Worm (Caenorhabditis elegans) whole organism, young adult: ENCODE data around the gene Y38C1AA.12.
A peak's percentile ranks its signal among the peaks of the same experiment; 100 is the strongest.

Source experiments
- B0035.1 ChIP-seq: sonication (generic microtip); optimal IDR thresholded peaks from 2 replicates; lab custom pipeline; 2016; ENCODE audit warnings: missing genetic modification characterization, mild to moderate bottlenecking, missing compliant biosample characterization, missing genotype, missing genetic modification reagents
- B0336.3 ChIP-seq: fragments of 200-800 bp; sonication (Bioruptor generic); IDR thresholded peaks from 2 replicates; pipeline ENCODE4 v1.3.6; 2022; ENCODE audit warnings: missing genetic modification characterization, missing compliant biosample characterization
- D2030.7 ChIP-seq: fragments of 200-800 bp; sonication (Bioruptor generic); IDR thresholded peaks from 2 replicates; pipeline ENCODE4 v1.3.6; 2022; ENCODE audit warnings: missing genetic modification reagents, missing genetic modification characterization, missing compliant biosample characterization
- F10E7.11 ChIP-seq: sonication (generic microtip); optimal IDR thresholded peaks from 2 replicates; lab custom pipeline; 2017; ENCODE audit warnings: mild to moderate bottlenecking, missing genetic modification characterization, moderate library complexity, missing compliant biosample characterization
- F22D6.2 ChIP-seq: sonication (generic microtip); optimal IDR thresholded peaks from 2 replicates; lab custom pipeline; 2016; ENCODE audit warnings: mild to moderate bottlenecking, missing genetic modification characterization, missing compliant biosample characterization
- F49E8.2 ChIP-seq: sonication (generic microtip); optimal IDR thresholded peaks from 3 replicates; lab custom pipeline; 2017; ENCODE audit warnings: missing genetic modification characterization, mild to moderate bottlenecking, missing compliant biosample characterization, antibody characterized with exemption, moderate library complexity; ENCODE audit not compliant: insufficient read depth
- F55B11.4 ChIP-seq: sonication (generic microtip); optimal IDR thresholded peaks from 2 replicates; lab custom pipeline; 2016; ENCODE audit warnings: missing compliant biosample characterization, missing genetic modification characterization, borderline replicate concordance; ENCODE audit not compliant: insufficient read depth
- F57C9.4 ChIP-seq: sonication (generic microtip); optimal IDR thresholded peaks from 2 replicates; lab custom pipeline; 2017; ENCODE audit warnings: mild to moderate bottlenecking, missing genetic modification characterization, missing compliant biosample characterization
- Y53F4B.3 ChIP-seq: fragments of 200-800 bp; sonication (Bioruptor generic); IDR thresholded peaks from 2 replicates; pipeline ENCODE4 v1.3.6; 2022; ENCODE audit warnings: missing genetic modification reagents, missing genetic modification characterization, missing compliant biosample characterization
- Y95B8A.8 ChIP-seq: fragments of 200-800 bp; sonication (Bioruptor generic); IDR thresholded peaks from 2 replicates; pipeline ENCODE4 v1.3.6; 2022; ENCODE audit warnings: missing genetic modification reagents, missing genetic modification characterization, missing compliant biosample characterization
- akir-1 ChIP-seq: fragments of 200-800 bp; sonication (Bioruptor generic); optimal IDR thresholded peaks from 2 replicates; lab custom pipeline; 2018; ENCODE audit warnings: mild to moderate bottlenecking, missing genetic modification characterization, moderate library complexity, missing compliant biosample characterization
- aptf-3 ChIP-seq: fragments of 200-800 bp; sonication (Bioruptor generic); IDR thresholded peaks from 2 replicates; pipeline ENCODE4 v1.3.6; 2022; ENCODE audit warnings: missing genetic modification characterization, missing compliant biosample characterization
- athp-1 ChIP-seq: sonication (generic microtip); optimal IDR thresholded peaks from 2 replicates; lab custom pipeline; 2017; ENCODE audit warnings: mild to moderate bottlenecking, missing genetic modification characterization, missing compliant biosample characterization
- attf-5 ChIP-seq: fragments of 200-800 bp; sonication (Bioruptor generic); optimal IDR thresholded peaks from 2 replicates; lab custom pipeline; 2018; ENCODE audit warnings: mild to moderate bottlenecking, missing genetic modification characterization, missing compliant biosample characterization
- bed-2 ChIP-seq: fragments of 200-800 bp; sonication (Bioruptor generic); IDR thresholded peaks from 2 replicates; pipeline ENCODE4 v1.3.6; 2022; ENCODE audit warnings: missing genetic modification reagents, missing genetic modification characterization, missing compliant biosample characterization
- cebp-1 ChIP-seq, 2 experiments: fragments of 200-800 bp in 1 of 2; sonication (Bioruptor generic) in 1 of 2; sonication (generic microtip) in 1 of 2; IDR thresholded peaks in 1 of 2; optimal IDR thresholded peaks in 1 of 2; 2 replicates each; pipeline versions ENCODE4 v1.3.6 to Lab custom; 2017 to 2022; ENCODE audit warnings: missing compliant biosample characterization in 2 of 2, missing genetic modification characterization in 2 of 2, mild to moderate bottlenecking in 1 of 2, missing genetic modification reagents in 1 of 2, moderate library complexity in 1 of 2
- ceh-27 ChIP-seq: fragments of 200-800 bp; sonication (Bioruptor generic); optimal IDR thresholded peaks from 2 replicates; lab custom pipeline; 2018; ENCODE audit warnings: mild to moderate bottlenecking, missing genetic modification characterization, moderate library complexity, missing compliant biosample characterization
- ceh-40 ChIP-seq: fragments of 200-800 bp; sonication (Bioruptor generic); IDR thresholded peaks from 2 replicates; pipeline ENCODE4 v1.3.6; 2022; ENCODE audit warnings: missing genetic modification characterization, missing compliant biosample characterization
- ceh-79 ChIP-seq: sonication (generic microtip); optimal IDR thresholded peaks from 2 replicates; lab custom pipeline; 2017; ENCODE audit warnings: mild to moderate bottlenecking, missing genetic modification characterization, missing compliant biosample characterization
- chd-7 ChIP-seq: sonication (generic microtip); optimal IDR thresholded peaks from 2 replicates; lab custom pipeline; 2016; ENCODE audit warnings: mild to moderate bottlenecking, missing genetic modification characterization, moderate library complexity, missing compliant biosample characterization
- die-1 ChIP-seq: sonication (generic microtip); optimal IDR thresholded peaks from 2 replicates; lab custom pipeline; 2016; ENCODE audit warnings: missing genotype, mild to moderate bottlenecking, missing genetic modification characterization, missing compliant biosample characterization
- egl-18 ChIP-seq: fragments of 200-800 bp; sonication (Bioruptor generic); IDR thresholded peaks from 2 replicates; pipeline ENCODE4 v1.3.6; 2022; ENCODE audit warnings: missing genetic modification reagents, missing genetic modification characterization, missing compliant biosample characterization
- egrh-3 ChIP-seq: fragments of 200-800 bp; sonication (Bioruptor generic); IDR thresholded peaks from 2 replicates; pipeline ENCODE4 v1.3.6; 2022; ENCODE audit warnings: missing genetic modification reagents, missing genetic modification characterization, missing compliant biosample characterization
- him-1 ChIP-seq: sonication (generic microtip); optimal IDR thresholded peaks from 2 replicates; lab custom pipeline; 2016; ENCODE audit warnings: missing genotype, missing genetic modification reagents, missing genetic modification characterization, missing compliant biosample characterization
- hmg-20 ChIP-seq: fragments of 200-800 bp; sonication (Bioruptor generic); IDR thresholded peaks from 2 replicates; pipeline ENCODE4 v1.3.6; 2022; ENCODE audit warnings: missing genetic modification reagents, missing genetic modification characterization, missing compliant biosample characterization
- let-607 ChIP-seq, 2 experiments: fragments of 200-800 bp in 1 of 2; sonication (Bioruptor generic) in 1 of 2; sonication (generic microtip) in 1 of 2; optimal IDR thresholded peaks; 2 replicates each; lab custom pipeline; 2016 to 2018; ENCODE audit warnings: mild to moderate bottlenecking in 2 of 2, missing compliant biosample characterization in 2 of 2, missing genetic modification characterization in 2 of 2, moderate library complexity in 2 of 2, missing genotype in 1 of 2
- lin-26 ChIP-seq: fragments of 200-800 bp; sonication (Bioruptor generic); IDR thresholded peaks from 2 replicates; pipeline ENCODE4 v1.3.6; 2022; ENCODE audit warnings: missing genetic modification reagents, missing genetic modification characterization, missing compliant biosample characterization
- lin-40 ChIP-seq: sonication (generic microtip); optimal IDR thresholded peaks from 2 replicates; lab custom pipeline; 2016; ENCODE audit warnings: missing genetic modification characterization, mild to moderate bottlenecking, missing compliant biosample characterization, missing genotype, missing genetic modification reagents
- lin-54 ChIP-seq: fragments of 200-800 bp; sonication (Bioruptor generic); optimal IDR thresholded peaks from 2 replicates; lab custom pipeline; 2018; ENCODE audit warnings: mild to moderate bottlenecking, missing genetic modification characterization, missing compliant biosample characterization
- lir-1 ChIP-seq: fragments of 200-800 bp; sonication (Bioruptor generic); conservative IDR thresholded peaks from 2 replicates; pipeline ENCODE4 v1.3.6; 2022; ENCODE audit warnings: missing genetic modification reagents, missing genetic modification characterization, missing compliant biosample characterization
- madf-3 ChIP-seq: fragments of 200-800 bp; sonication (Bioruptor generic); IDR thresholded peaks from 2 replicates; pipeline ENCODE4 v1.3.6; 2022; ENCODE audit warnings: missing genetic modification reagents, missing genetic modification characterization, missing compliant biosample characterization
- madf-6 ChIP-seq: fragments of 200-800 bp; sonication (Bioruptor generic); IDR thresholded peaks from 2 replicates; pipeline ENCODE4 v1.3.6; 2022; ENCODE audit warnings: missing genetic modification reagents, missing genetic modification characterization, missing compliant biosample characterization
- madf-8 ChIP-seq: fragments of 200-800 bp; sonication (Bioruptor generic); conservative IDR thresholded peaks from 2 replicates; pipeline ENCODE4 v1.3.6; 2022; ENCODE audit warnings: missing genetic modification reagents, missing genetic modification characterization, missing compliant biosample characterization
- mel-28 ChIP-seq: sonication (generic microtip); optimal IDR thresholded peaks from 2 replicates; lab custom pipeline; 2016; ENCODE audit warnings: borderline replicate concordance, mild to moderate bottlenecking, missing genetic modification characterization, missing compliant biosample characterization
- mxl-1 ChIP-seq: sonication (generic microtip); optimal IDR thresholded peaks from 2 replicates; lab custom pipeline; 2016; ENCODE audit warnings: missing genetic modification characterization, missing compliant biosample characterization
- nfyb-1 ChIP-seq: fragments of 200-800 bp; sonication (Bioruptor generic); IDR thresholded peaks from 2 replicates; pipeline ENCODE4 v1.3.6; 2022; ENCODE audit warnings: missing genetic modification reagents, missing genetic modification characterization, missing compliant biosample characterization
- nhr-179 ChIP-seq: sonication (generic microtip); optimal IDR thresholded peaks from 2 replicates; lab custom pipeline; 2016; ENCODE audit warnings: mild to moderate bottlenecking, missing genetic modification characterization, missing compliant biosample characterization
- rec-8 ChIP-seq, 2 experiments: sonication (generic microtip); optimal IDR thresholded peaks; 2 replicates each; lab custom pipeline; 2016; ENCODE audit warnings: mild to moderate bottlenecking in 2 of 2, missing genetic modification characterization in 2 of 2, missing genetic modification reagents in 2 of 2, missing genotype in 2 of 2, missing biosample characterization in 1 of 2, missing compliant biosample characterization in 1 of 2, moderate library complexity in 1 of 2
- repo-1 ChIP-seq: sonication (generic microtip); optimal IDR thresholded peaks from 2 replicates; lab custom pipeline; 2017; ENCODE audit warnings: mild to moderate bottlenecking, missing genetic modification characterization, missing compliant biosample characterization
- sea-2 ChIP-seq: fragments of 200-800 bp; sonication (Bioruptor generic); IDR thresholded peaks from 2 replicates; pipeline ENCODE4 v1.3.6; 2022; ENCODE audit warnings: missing genetic modification characterization, missing compliant biosample characterization
- snpc-3.4 ChIP-seq: sonication (generic microtip); optimal IDR thresholded peaks from 2 replicates; lab custom pipeline; 2017; ENCODE audit warnings: missing genetic modification characterization, mild to moderate bottlenecking, missing compliant biosample characterization, antibody characterized with exemption, moderate library complexity, missing genotype, missing genetic modification reagents
- snpc-4 ChIP-seq, 5 experiments: fragments of 150-350 bp in 1 of 5; sonication (generic microtip) in 4 of 5; optimal IDR thresholded peaks; 2 replicates each; lab custom pipeline; 2014 to 2018; ENCODE audit warnings: missing genetic modification characterization in 5 of 5, missing biosample characterization in 3 of 5, antibody characterized with exemption in 2 of 5, mild to moderate bottlenecking in 2 of 5, missing compliant biosample characterization in 2 of 5, missing genotype in 2 of 5, moderate library complexity in 2 of 5, missing genetic modification reagents in 1 of 5
- tlf-1 ChIP-seq: fragments of 200-800 bp; sonication (Bioruptor generic); optimal IDR thresholded peaks from 2 replicates; lab custom pipeline; 2018; ENCODE audit warnings: mild to moderate bottlenecking, missing genetic modification characterization, missing compliant biosample characterization
- xnd-1 ChIP-seq: sonication (generic microtip); optimal IDR thresholded peaks from 2 replicates; lab custom pipeline; 2016; ENCODE audit warnings: missing genotype, missing genetic modification reagents, missing genetic modification characterization, missing compliant biosample characterization
- zim-3 ChIP-seq: sonication (generic microtip); optimal IDR thresholded peaks from 2 replicates; lab custom pipeline; 2017; ENCODE audit warnings: mild to moderate bottlenecking, missing genetic modification characterization, moderate library complexity, missing compliant biosample characterization

The Y38C1AA.12 gene

DNA sequence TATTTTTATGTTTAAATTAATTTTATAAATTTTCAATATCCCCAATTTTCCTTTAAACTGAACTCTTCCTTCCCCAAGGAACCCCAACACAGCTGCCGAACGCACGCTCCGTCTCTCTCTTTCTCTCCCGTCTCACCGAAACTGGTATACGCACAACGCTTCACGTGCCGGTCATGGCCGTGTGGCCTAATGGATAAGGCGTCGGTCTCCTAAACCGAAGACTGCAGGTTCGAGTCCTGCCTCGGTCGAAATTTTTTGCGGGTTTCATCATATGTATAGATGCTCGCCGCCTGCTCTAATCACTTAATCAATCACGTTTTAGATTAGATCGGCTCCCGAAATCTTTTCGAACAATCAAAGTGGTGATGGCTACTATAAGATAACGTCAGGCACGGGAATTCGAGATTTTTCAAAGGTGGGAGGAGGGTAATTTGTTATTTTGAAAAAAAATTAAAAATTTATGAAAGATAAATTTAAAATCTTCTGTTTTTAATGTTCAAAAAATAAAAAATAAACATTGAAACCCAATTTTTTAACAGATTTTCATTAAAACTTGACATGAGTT is 48.2 kb upstream of the Y38C1AA.12 start (continued):
- TF ChIP-seq B0336.3 (GFP tag; lab: Robert Waterston, UW), result no peak
- TF ChIP-seq egrh-3 (GFP tag; lab: Robert Waterston, UW), result peak; percentile 43; the same call in 1 of the 2 replicates
- no peak for TF ChIP-seq hmg-20 (GFP tag; lab: Robert Waterston, UW)
- TF ChIP-seq bed-2 (GFP tag; lab: Robert Waterston, UW), result 0 out of 2 replicates have a peak, but pooled peaks have one; percentile 8
- peak; percentile 28 for TF ChIP-seq snpc-4 (GFP tag; optimal IDR thresholded peaks at IDR 0.05; lab: Kevin White, UChicago)
- peak in 1 of 4 experiments; percentile 58 for TF ChIP-seq snpc-4 (tag; optimal IDR thresholded peaks at IDR 0.05; lab: Kevin White, UChicago)
- peak; percentile 90 for TF ChIP-seq lin-26 (GFP tag; lab: Robert Waterston, UW)
- peak; percentile 58 for TF ChIP-seq F10E7.11 (tag; lab: Kevin White, UChicago)
- no peak for TF ChIP-seq aptf-3 (GFP tag; lab: Robert Waterston, UW)
- no peak for TF ChIP-seq sea-2
- peak; percentile 25 for TF ChIP-seq akir-1 (GFP tag; lab: Kevin White, UChicago)
- no peak for TF ChIP-seq xnd-1 (tag; lab: Kevin White, UChicago)
- peak; percentile 79 for TF ChIP-seq nfyb-1
- TF ChIP-seq let-607 (tag; optimal IDR thresholded peaks at IDR 0.05; lab: Kevin White, UChicago), result peak in 1 of 2 experiments; percentile 3
- TF ChIP-seq Y53F4B.3 (GFP tag; lab: Robert Waterston, UW), result no peak
- no peak for TF ChIP-seq F55B11.4 (tag; lab: Kevin White, UChicago)
- peak; percentile 76 for TF ChIP-seq chd-7 (tag; lab: Kevin White, UChicago)
- no peak for TF ChIP-seq ceh-40 (GFP tag; lab: Robert Waterston, UW)
- TF ChIP-seq mel-28 (tag; lab: Kevin White, UChicago), result no peak
- no peak for TF ChIP-seq madf-3 (GFP tag; lab: Robert Waterston, UW)
- TF ChIP-seq repo-1 (tag; lab: Kevin White, UChicago), result no peak
- TF ChIP-seq athp-1 (tag; lab: Kevin White, UChicago), result peak; percentile 55
- peak; percentile 79 for TF ChIP-seq ceh-27
- TF ChIP-seq madf-6 (GFP tag; lab: Robert Waterston, UW), result peak; percentile 39; the same call in 1 of the 2 replicates
- no peak for TF ChIP-seq F49E8.2
- TF ChIP-seq ceh-79 (tag; lab: Kevin White, UChicago), result no peak
- no peak for TF ChIP-seq egl-18
- no peak for TF ChIP-seq F22D6.2 (tag; lab: Kevin White, UChicago)
- TF ChIP-seq attf-5 (GFP tag; lab: Kevin White, UChicago), result peak; percentile 58
- TF ChIP-seq nhr-179 (tag; lab: Kevin White, UChicago), result no peak
- peak; percentile 76 for TF ChIP-seq D2030.7 (GFP tag; lab: Robert Waterston, UW)
- TF ChIP-seq snpc-3.4, result no peak
- TF ChIP-seq tlf-1 (GFP tag; lab: Kevin White, UChicago), result no peak
- TF ChIP-seq Y95B8A.8 (GFP tag; lab: Robert Waterston, UW), result 0 out of 2 replicates have a peak, but pooled peaks have one; percentile 56
- TF ChIP-seq him-1 (tag; lab: Kevin White, UChicago), result peak; percentile 94
- TF ChIP-seq die-1, result peak; percentile 68
- no peak for TF ChIP-seq lin-40 (tag; lab: Kevin White, UChicago)
- 0 out of 2 replicates have a peak, but pooled peaks have one; percentile 14 for TF ChIP-seq lir-1 (GFP tag; lab: Robert Waterston, UW)
- no peak for TF ChIP-seq F57C9.4 (tag; lab: Kevin White, UChicago)
- TF ChIP-seq lin-54 (GFP tag; lab: Kevin White, UChicago), result peak; percentile 53
- no peak for TF ChIP-seq madf-8 (GFP tag; lab: Robert Waterston, UW)
- peak; percentile 97 for TF ChIP-seq zim-3 (tag; lab: Kevin White, UChicago)
- TF ChIP-seq mxl-1 (tag; lab: Kevin White, UChicago), result peak; percentile 75
- TF ChIP-seq rec-8 (tag; optimal IDR thresholded peaks at IDR 0.05; lab: Kevin White, UChicago), result peak; percentile 21 to 48
- peak; percentile 13 for TF ChIP-seq B0035.1 (tag; lab: Kevin White, UChicago)
- 0 out of 2 replicates have a peak, but pooled peaks have one; percentile 49 for TF ChIP-seq cebp-1 (GFP tag; IDR thresholded peaks at IDR 0.05; lab: Robert Waterston, UW)
- no peak for TF ChIP-seq cebp-1 (tag; optimal IDR thresholded peaks at IDR 0.05; lab: Kevin White, UChicago)
